Worm (Caenorhabditis elegans): Measurements from ENCODE around the gene ZK1248.11.

DNA sequence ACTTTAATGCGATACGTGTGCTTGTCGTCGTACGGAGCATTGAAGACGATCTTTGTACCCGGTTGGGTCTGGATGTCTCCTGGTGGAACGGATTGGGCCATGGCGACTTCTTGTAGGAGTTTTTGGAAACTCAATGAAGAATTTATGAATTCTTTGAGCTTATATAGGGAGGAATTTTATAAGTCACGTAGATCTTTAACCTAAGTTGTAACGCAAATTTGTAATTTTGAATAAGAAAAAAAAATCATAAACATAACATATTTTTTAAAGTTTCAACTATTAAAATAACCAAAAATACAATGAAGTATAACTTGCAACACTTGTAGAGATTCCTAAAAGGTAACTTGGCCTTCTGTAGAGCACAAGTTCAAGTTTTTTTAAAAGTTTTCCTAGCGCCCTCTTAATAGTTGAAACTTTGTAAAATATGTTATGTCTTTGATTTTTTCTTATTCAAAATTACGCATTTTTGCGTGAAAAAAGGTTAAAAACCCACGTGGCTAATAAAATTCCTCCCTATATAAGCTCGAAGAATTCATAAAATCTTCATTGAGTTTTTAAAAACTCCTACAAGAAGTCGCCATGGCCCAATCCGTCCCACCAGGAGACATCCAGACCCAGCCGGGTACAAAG, 30.9 kb downstream of the ZK1248.11 start, which contains the start of the genes msp-63 and msp-142:
- no peak for TF ChIP-seq pha-4 (tag; optimal IDR thresholded peaks at IDR 0.05)
- no peak for TF ChIP-seq elt-4 (tag; optimal IDR thresholded peaks at IDR 0.05)
- no peak for TF ChIP-seq unc-86 (tag; optimal IDR thresholded peaks at IDR 0.05)
- no peak for TF ChIP-seq pat-9 (tag; optimal IDR thresholded peaks at IDR 0.05)
- TF ChIP-seq Y22D7AL.16 (tag; optimal IDR thresholded peaks at IDR 0.05), result no peak
- TF ChIP-seq ceh-9 (tag; optimal IDR thresholded peaks at IDR 0.05), result no peak
- TF ChIP-seq elt-2 (tag; optimal IDR thresholded peaks at IDR 0.05), result no peak
- no peak for TF ChIP-seq ttx-3 (tag; optimal IDR thresholded peaks at IDR 0.05)
- no peak for TF ChIP-seq ama-1 (optimal IDR thresholded peaks at IDR 0.05)
- no peak for TF ChIP-seq ets-4 (tag; optimal IDR thresholded peaks at IDR 0.05)
- no peak for TF ChIP-seq lin-11 (tag; optimal IDR thresholded peaks at IDR 0.05)
- no peak for TF ChIP-seq F13H6.1 (tag; optimal IDR thresholded peaks at IDR 0.05)

Data from whole organism, late embryonic.